Worm (Caenorhabditis elegans) whole organism, young adult: ENCODE data around the gene B0416.2.

Experiments
- B0336.3 ChIP-seq: fragments of 200-800 bp; sonication (Bioruptor generic); IDR thresholded peaks from 2 replicates; pipeline ENCODE4 v1.3.6; 2022; ENCODE audit warnings: missing genetic modification characterization, missing compliant biosample characterization
- F10E7.11 ChIP-seq: sonication (generic microtip); optimal IDR thresholded peaks from 2 replicates; lab custom pipeline; 2017; ENCODE audit warnings: mild to moderate bottlenecking, missing genetic modification characterization, moderate library complexity, missing compliant biosample characterization
- F55B11.4 ChIP-seq: sonication (generic microtip); optimal IDR thresholded peaks from 2 replicates; lab custom pipeline; 2016; ENCODE audit warnings: missing compliant biosample characterization, missing genetic modification characterization, borderline replicate concordance; ENCODE audit not compliant: insufficient read depth
- F57C9.4 ChIP-seq: sonication (generic microtip); optimal IDR thresholded peaks from 2 replicates; lab custom pipeline; 2017; ENCODE audit warnings: mild to moderate bottlenecking, missing genetic modification characterization, missing compliant biosample characterization
- K11D2.4 ChIP-seq: fragments of 200-800 bp; sonication (Bioruptor generic); IDR thresholded peaks from 2 replicates; pipeline ENCODE4 v1.3.6; 2022; ENCODE audit warnings: missing genetic modification reagents, missing genetic modification characterization, missing compliant biosample characterization
- T26A5.8 ChIP-seq: sonication (generic microtip); optimal IDR thresholded peaks from 2 replicates; lab custom pipeline; 2016; ENCODE audit warnings: missing genetic modification characterization, missing compliant biosample characterization
- Y53F4B.3 ChIP-seq: fragments of 200-800 bp; sonication (Bioruptor generic); IDR thresholded peaks from 2 replicates; pipeline ENCODE4 v1.3.6; 2022; ENCODE audit warnings: missing genetic modification reagents, missing genetic modification characterization, missing compliant biosample characterization
- Y53G8AR.9 ChIP-seq: fragments of 200-800 bp; sonication (Bioruptor generic); conservative IDR thresholded peaks from 2 replicates; pipeline ENCODE4 v1.3.6; 2022; ENCODE audit warnings: missing genetic modification reagents, missing genetic modification characterization, missing compliant biosample characterization
- Y67H2A.10 ChIP-seq: fragments of 200-800 bp; sonication (Bioruptor generic); conservative IDR thresholded peaks from 2 replicates; pipeline ENCODE4 v1.3.6; 2022; ENCODE audit warnings: missing genetic modification reagents, missing genetic modification characterization, missing compliant biosample characterization
- ZK185.1 ChIP-seq: sonication (generic microtip); optimal IDR thresholded peaks from 2 replicates; lab custom pipeline; 2016; ENCODE audit warnings: mild to moderate bottlenecking, missing genetic modification characterization, missing compliant biosample characterization; ENCODE audit not compliant: poor library complexity, severe bottlenecking
- akir-1 ChIP-seq: fragments of 200-800 bp; sonication (Bioruptor generic); optimal IDR thresholded peaks from 2 replicates; lab custom pipeline; 2018; ENCODE audit warnings: mild to moderate bottlenecking, missing genetic modification characterization, moderate library complexity, missing compliant biosample characterization
- aptf-3 ChIP-seq: fragments of 200-800 bp; sonication (Bioruptor generic); IDR thresholded peaks from 2 replicates; pipeline ENCODE4 v1.3.6; 2022; ENCODE audit warnings: missing genetic modification characterization, missing compliant biosample characterization
- athp-1 ChIP-seq: sonication (generic microtip); optimal IDR thresholded peaks from 2 replicates; lab custom pipeline; 2017; ENCODE audit warnings: mild to moderate bottlenecking, missing genetic modification characterization, missing compliant biosample characterization
- attf-3 ChIP-seq: fragments of 200-800 bp; sonication (Bioruptor generic); conservative IDR thresholded peaks from 2 replicates; pipeline ENCODE4 v1.3.6; 2022; ENCODE audit warnings: missing genetic modification reagents, missing genetic modification characterization, missing compliant biosample characterization
- attf-6 ChIP-seq: fragments of 200-800 bp; sonication (Bioruptor generic); IDR thresholded peaks from 2 replicates; pipeline ENCODE4 v1.3.6; 2022; ENCODE audit warnings: missing genetic modification reagents, missing genetic modification characterization, missing compliant biosample characterization
- bed-1 ChIP-seq: fragments of 200-800 bp; sonication (Bioruptor generic); IDR thresholded peaks from 2 replicates; pipeline ENCODE4 v1.3.6; 2022; ENCODE audit warnings: missing genetic modification reagents, missing genetic modification characterization, missing compliant biosample characterization
- bed-2 ChIP-seq: fragments of 200-800 bp; sonication (Bioruptor generic); IDR thresholded peaks from 2 replicates; pipeline ENCODE4 v1.3.6; 2022; ENCODE audit warnings: missing genetic modification reagents, missing genetic modification characterization, missing compliant biosample characterization
- ceh-100 ChIP-seq: fragments of 200-800 bp; sonication (Bioruptor generic); IDR thresholded peaks from 2 replicates; pipeline ENCODE4 v1.3.6; 2022; ENCODE audit warnings: missing genetic modification reagents, missing genetic modification characterization, missing compliant biosample characterization
- ceh-40 ChIP-seq: fragments of 200-800 bp; sonication (Bioruptor generic); IDR thresholded peaks from 2 replicates; pipeline ENCODE4 v1.3.6; 2022; ENCODE audit warnings: missing genetic modification characterization, missing compliant biosample characterization
- egl-44 ChIP-seq: fragments of 200-800 bp; sonication (Bioruptor generic); IDR thresholded peaks from 2 replicates; pipeline ENCODE4 v1.3.6; 2022; ENCODE audit warnings: missing genetic modification reagents, missing genetic modification characterization, missing compliant biosample characterization
- ets-4 ChIP-seq: fragments of 200-800 bp; sonication (Bioruptor generic); optimal IDR thresholded peaks from 2 replicates; lab custom pipeline; 2018; ENCODE audit warnings: mild to moderate bottlenecking, missing genetic modification characterization, missing compliant biosample characterization
- hmg-20 ChIP-seq: fragments of 200-800 bp; sonication (Bioruptor generic); IDR thresholded peaks from 2 replicates; pipeline ENCODE4 v1.3.6; 2022; ENCODE audit warnings: missing genetic modification reagents, missing genetic modification characterization, missing compliant biosample characterization
- lag-1 ChIP-seq: fragments of 200-800 bp; sonication (Bioruptor generic); IDR thresholded peaks from 2 replicates; pipeline ENCODE4 v1.3.6; 2022; ENCODE audit warnings: missing genetic modification reagents, missing genetic modification characterization, missing compliant biosample characterization
- let-526 ChIP-seq: fragments of 200-800 bp; sonication (Bioruptor generic); IDR thresholded peaks from 2 replicates; pipeline ENCODE4 v1.3.6; 2022; ENCODE audit warnings: missing genetic modification reagents, missing genetic modification characterization, missing compliant biosample characterization
- let-607 ChIP-seq, 2 experiments: fragments of 200-800 bp in 1 of 2; sonication (Bioruptor generic) in 1 of 2; sonication (generic microtip) in 1 of 2; optimal IDR thresholded peaks; 2 replicates each; lab custom pipeline; 2016 to 2018; ENCODE audit warnings: mild to moderate bottlenecking in 2 of 2, missing compliant biosample characterization in 2 of 2, missing genetic modification characterization in 2 of 2, moderate library complexity in 2 of 2, missing genotype in 1 of 2
- lin-54 ChIP-seq: fragments of 200-800 bp; sonication (Bioruptor generic); optimal IDR thresholded peaks from 2 replicates; lab custom pipeline; 2018; ENCODE audit warnings: mild to moderate bottlenecking, missing genetic modification characterization, missing compliant biosample characterization
- madf-3 ChIP-seq: fragments of 200-800 bp; sonication (Bioruptor generic); IDR thresholded peaks from 2 replicates; pipeline ENCODE4 v1.3.6; 2022; ENCODE audit warnings: missing genetic modification reagents, missing genetic modification characterization, missing compliant biosample characterization
- mcd-1 ChIP-seq: fragments of 200-800 bp; sonication (Bioruptor generic); IDR thresholded peaks from 2 replicates; pipeline ENCODE4 v1.3.6; 2022; ENCODE audit warnings: missing genetic modification reagents, missing genetic modification characterization, missing compliant biosample characterization
- mel-28 ChIP-seq: sonication (generic microtip); optimal IDR thresholded peaks from 2 replicates; lab custom pipeline; 2016; ENCODE audit warnings: borderline replicate concordance, mild to moderate bottlenecking, missing genetic modification characterization, missing compliant biosample characterization
- mes-4 ChIP-seq: sonication (generic microtip); optimal IDR thresholded peaks from 2 replicates; lab custom pipeline; 2016; ENCODE audit warnings: missing genotype, missing genetic modification characterization, missing compliant biosample characterization
- mxl-1 ChIP-seq: sonication (generic microtip); optimal IDR thresholded peaks from 2 replicates; lab custom pipeline; 2016; ENCODE audit warnings: missing genetic modification characterization, missing compliant biosample characterization
- nfya-1 ChIP-seq: sonication (generic microtip); optimal IDR thresholded peaks from 2 replicates; lab custom pipeline; 2017; ENCODE audit warnings: antibody characterized with exemption, missing compliant biosample characterization, missing genetic modification characterization, borderline replicate concordance; ENCODE audit not compliant: insufficient read depth
- nfyb-1 ChIP-seq: fragments of 200-800 bp; sonication (Bioruptor generic); IDR thresholded peaks from 2 replicates; pipeline ENCODE4 v1.3.6; 2022; ENCODE audit warnings: missing genetic modification reagents, missing genetic modification characterization, missing compliant biosample characterization
- pha-4 ChIP-seq: fragments of 150-350 bp; sonication (generic microtip); optimal IDR thresholded peaks from 2 replicates; lab custom pipeline; 2014; ENCODE audit warnings: missing biosample characterization, missing genetic modification reagents, missing genetic modification characterization
- rcor-1 ChIP-seq: fragments of 200-800 bp; sonication (Bioruptor generic); IDR thresholded peaks from 2 replicates; pipeline ENCODE4 v1.3.6; 2022; ENCODE audit warnings: missing genetic modification reagents, missing genetic modification characterization, missing compliant biosample characterization
- snpc-1.3 ChIP-seq: sonication (generic microtip); optimal IDR thresholded peaks from 2 replicates; lab custom pipeline; 2017; ENCODE audit warnings: missing genetic modification characterization, mild to moderate bottlenecking, missing compliant biosample characterization, antibody characterized with exemption, moderate library complexity, missing genotype, missing genetic modification reagents; ENCODE audit not compliant: insufficient read depth
- snpc-3.4 ChIP-seq: sonication (generic microtip); optimal IDR thresholded peaks from 2 replicates; lab custom pipeline; 2017; ENCODE audit warnings: missing genetic modification characterization, mild to moderate bottlenecking, missing compliant biosample characterization, antibody characterized with exemption, moderate library complexity, missing genotype, missing genetic modification reagents
- somi-1 ChIP-seq: fragments of 200-800 bp; sonication (Bioruptor generic); optimal IDR thresholded peaks from 2 replicates; lab custom pipeline; 2018; ENCODE audit warnings: mild to moderate bottlenecking, missing genetic modification characterization, missing compliant biosample characterization
- tbp1 ChIP-seq: fragments of 200-800 bp; sonication (Bioruptor generic); optimal IDR thresholded peaks from 2 replicates; lab custom pipeline; 2018; ENCODE audit warnings: mild to moderate bottlenecking, missing genetic modification characterization, missing compliant biosample characterization
- zfh-2 ChIP-seq: fragments of 200-800 bp; sonication (Bioruptor generic); conservative IDR thresholded peaks from 2 replicates; pipeline ENCODE4 v1.3.6; 2022; ENCODE audit warnings: missing genetic modification reagents, missing genetic modification characterization, missing compliant biosample characterization
- zim-3 ChIP-seq: sonication (generic microtip); optimal IDR thresholded peaks from 2 replicates; lab custom pipeline; 2017; ENCODE audit warnings: mild to moderate bottlenecking, missing genetic modification characterization, moderate library complexity, missing compliant biosample characterization
- ztf-18 ChIP-seq: sonication (generic microtip); optimal IDR thresholded peaks from 2 replicates; lab custom pipeline; 2016; ENCODE audit warnings: missing genotype, mild to moderate bottlenecking, missing genetic modification characterization, missing compliant biosample characterization

B0416.2 gene

DNA sequence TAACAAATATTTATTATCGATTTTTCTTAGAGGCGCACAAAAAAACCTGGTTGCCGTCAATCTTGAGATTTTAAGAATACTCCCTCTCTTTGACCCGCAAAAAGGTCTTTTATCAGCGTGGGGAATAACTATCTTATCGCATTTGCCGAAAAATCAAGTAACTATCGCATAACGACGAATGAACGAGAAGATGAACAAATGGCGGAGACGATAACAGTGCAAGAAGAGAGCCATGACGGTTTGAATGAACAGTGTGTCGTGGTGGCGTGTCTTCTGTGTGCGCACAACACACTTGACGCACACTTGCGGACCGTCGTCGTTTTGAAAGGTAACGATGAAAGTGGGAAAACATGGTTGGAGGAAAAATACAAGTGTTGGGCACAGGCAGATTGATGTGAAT, 27.1 kb upstream of the B0416.2 start (continued):
- TF ChIP-seq mel-28 (tag; lab: Kevin White, UChicago) (no peak), Y67H2A.10 (no peak), bed-1 (GFP tag; lab: Robert Waterston, UW) (no peak), let-607 (tag; optimal IDR thresholded peaks at IDR 0.05; lab: Kevin White, UChicago) (peak; percentile 65 to 84), egl-44 (GFP tag; lab: Robert Waterston, UW) (no peak), B0336.3 (GFP tag; lab: Robert Waterston, UW) (no peak), nfyb-1 (0 out of 2 replicates have a peak, but pooled peaks have one; percentile 17), mxl-1 (tag; lab: Kevin White, UChicago) (no peak), mes-4 (tag; lab: Kevin White, UChicago) (no peak), Y53G8AR.9 (GFP tag; lab: Robert Waterston, UW) (no peak), mcd-1 (GFP tag; lab: Robert Waterston, UW) (no peak), tbp1 (no peak), Y53F4B.3 (no peak), F55B11.4 (tag; lab: Kevin White, UChicago) (no peak), let-526 (GFP tag; lab: Robert Waterston, UW) (no peak), zfh-2 (GFP tag; lab: Robert Waterston, UW) (no peak), snpc-3.4 (tag; lab: Kevin White, UChicago) (no peak), F10E7.11 (tag; lab: Kevin White, UChicago) (no peak), ztf-18 (tag; lab: Kevin White, UChicago) (no peak), ceh-100 (GFP tag; lab: Robert Waterston, UW) (no peak), K11D2.4 (no peak), athp-1 (tag; lab: Kevin White, UChicago) (no peak), lin-54 (GFP tag; lab: Kevin White, UChicago) (no peak), pha-4 (tag; lab: Kevin White, UChicago) (no peak), ceh-40 (GFP tag; lab: Robert Waterston, UW) (no peak), F57C9.4 (no peak), madf-3 (GFP tag; lab: Robert Waterston, UW) (no peak), attf-6 (GFP tag; lab: Robert Waterston, UW) (no peak), aptf-3 (GFP tag; lab: Robert Waterston, UW) (no peak), lag-1 (no peak), somi-1 (no peak), snpc-1.3 (tag; lab: Kevin White, UChicago) (no peak), rcor-1 (no peak), attf-3 (GFP tag; lab: Robert Waterston, UW) (no peak), T26A5.8 (tag; lab: Kevin White, UChicago) (no peak), nfya-1 (no peak), ets-4 (GFP tag; lab: Kevin White, UChicago) (peak; percentile 51), akir-1 (GFP tag; lab: Kevin White, UChicago) (no peak)

DNA sequence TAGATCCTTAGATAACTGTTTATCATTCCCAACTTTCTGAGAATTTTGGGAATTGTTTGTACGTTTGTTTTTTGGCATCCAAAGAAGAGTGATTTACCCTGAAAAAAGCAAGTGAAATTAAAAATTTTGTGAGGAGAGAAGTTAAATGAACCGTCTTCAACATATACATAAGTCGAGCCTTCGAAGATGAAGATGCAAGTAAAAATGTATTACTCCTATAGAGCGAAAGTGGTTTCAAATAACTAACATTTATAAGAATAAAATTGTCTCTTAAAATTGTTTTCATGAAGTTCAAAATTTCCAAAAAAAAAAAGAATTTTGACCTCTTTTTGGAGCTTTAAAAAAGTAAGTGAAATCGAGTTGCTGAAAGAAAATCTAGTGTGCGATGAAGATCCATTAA, 24.4 kb upstream of the B0416.2 start, which contains the start of gene B0416.10:
Gene B0416.10, minus strand, starts transcription at position 101 of the 400 bp plus-strand sequence.
- TF ChIP-seq aptf-3 (GFP tag; lab: Robert Waterston, UW) (no peak), bed-2 (GFP tag; lab: Robert Waterston, UW) (no peak), ZK185.1 (tag; lab: Kevin White, UChicago) (no peak), zim-3 (no peak), hmg-20 (no peak)
